Fruit fly (Drosophila melanogaster) whole organism, embryonic: ENCODE data around the gene CG32066.

Experiments
- Adf1 ChIP-seq: fragments of 200-800 bp; sonication (Bioruptor generic); IDR thresholded peaks from 2 replicates; pipeline ENCODE4 v1.3.6; 2022; ENCODE audit warnings: missing biosample characterization, missing genetic modification characterization
- Antp ChIP-seq: fragments of 200-800 bp; sonication (Bioruptor generic); optimal IDR thresholded peaks from 3 replicates; lab custom pipeline; 2016; ENCODE audit warnings: missing biosample characterization, missing genetic modification characterization
- Blimp-1 ChIP-seq: fragments of 200-800 bp; sonication (Bioruptor generic); optimal IDR thresholded peaks from 3 replicates; lab custom pipeline; 2018; ENCODE audit warnings: missing biosample characterization, missing genetic modification characterization, mild to moderate bottlenecking, moderate library complexity, missing genetic modification reagents
- CG10431 ChIP-seq: fragments of 200-800 bp; sonication (Bioruptor generic); optimal IDR thresholded peaks from 3 replicates; lab custom pipeline; 2018; ENCODE audit warnings: missing biosample characterization, mild to moderate bottlenecking, missing genetic modification characterization
- CG10654 ChIP-seq: fragments of 200-800 bp; sonication (Bioruptor generic); optimal IDR thresholded peaks from 2 replicates; lab custom pipeline; 2016; ENCODE audit warnings: missing biosample characterization, missing genetic modification characterization
- CG10979 ChIP-seq: fragments of 200-800 bp; sonication (Bioruptor generic); optimal IDR thresholded peaks from 2 replicates; lab custom pipeline; 2018; ENCODE audit warnings: missing biosample characterization, mild to moderate bottlenecking, missing genetic modification characterization, moderate library complexity
- CG15011 ChIP-seq: fragments of 200-800 bp; sonication (Bioruptor generic); optimal IDR thresholded peaks from 3 replicates; lab custom pipeline; 2018; ENCODE audit warnings: missing biosample characterization, mild to moderate bottlenecking, missing genetic modification characterization
- CG15479 ChIP-seq: fragments of 200-800 bp; sonication (Bioruptor generic); optimal IDR thresholded peaks from 3 replicates; lab custom pipeline; 2019; ENCODE audit warnings: missing biosample characterization, mild to moderate bottlenecking, missing genetic modification characterization, moderate library complexity
- CG15601 ChIP-seq: fragments of 200-800 bp; sonication (Bioruptor generic); optimal IDR thresholded peaks from 3 replicates; lab custom pipeline; 2019; ENCODE audit warnings: missing biosample characterization, mild to moderate bottlenecking, missing genetic modification characterization, moderate library complexity
- CG1832 ChIP-seq: fragments of 200-800 bp; sonication (Bioruptor generic); optimal IDR thresholded peaks from 2 replicates; lab custom pipeline; 2017; ENCODE audit warnings: missing biosample characterization, mild to moderate bottlenecking, missing genetic modification characterization, inconsistent platforms
- CG3065 ChIP-seq: fragments of 200-800 bp; sonication (Bioruptor generic); optimal IDR thresholded peaks from 2 replicates; lab custom pipeline; 2016; ENCODE audit warnings: missing biosample characterization, missing genetic modification characterization
- CG32772 ChIP-seq: fragments of 200-800 bp; sonication (Bioruptor generic); IDR thresholded peaks from 2 replicates; pipeline ENCODE4 v1.3.6; 2022; ENCODE audit warnings: missing biosample characterization, missing genetic modification characterization
- CG42726 ChIP-seq: fragments of 200-800 bp; sonication (Bioruptor generic); IDR thresholded peaks from 2 replicates; pipeline ENCODE4 v1.3.6; 2022; ENCODE audit warnings: missing biosample characterization, missing genetic modification characterization; ENCODE audit not compliant: partially characterized antibody
- CG4282 ChIP-seq: fragments of 200-800 bp; sonication (Bioruptor generic); optimal IDR thresholded peaks from 2 replicates; lab custom pipeline; 2016; ENCODE audit warnings: missing biosample characterization, missing genetic modification characterization
- CG8388 ChIP-seq: fragments of 200-800 bp; sonication (Bioruptor generic); optimal IDR thresholded peaks from 2 replicates; lab custom pipeline; 2019; ENCODE audit warnings: missing biosample characterization, mild to moderate bottlenecking, missing genetic modification characterization, moderate library complexity
- CG9215 ChIP-seq: fragments of 200-800 bp; sonication (Bioruptor generic); IDR thresholded peaks from 2 replicates; pipeline ENCODE4 v1.3.6; 2022; ENCODE audit warnings: missing biosample characterization, missing genetic modification characterization
- CG9817 ChIP-seq: fragments of 200-800 bp; sonication (Bioruptor generic); optimal IDR thresholded peaks from 2 replicates; lab custom pipeline; 2018; ENCODE audit warnings: missing biosample characterization, mild to moderate bottlenecking, missing genetic modification characterization, moderate library complexity
- CoRest ChIP-seq: fragments of 200-800 bp; sonication (Bioruptor generic); optimal IDR thresholded peaks from 3 replicates; lab custom pipeline; 2018; ENCODE audit warnings: missing biosample characterization, mild to moderate bottlenecking, missing genetic modification characterization, moderate library complexity
- Dbx ChIP-seq: fragments of 200-800 bp; sonication (Bioruptor generic); IDR thresholded peaks from 3 replicates; pipeline ENCODE4 v1.3.6; 2022; ENCODE audit warnings: missing biosample characterization, missing genetic modification characterization
- Drgx ChIP-seq: fragments of 200-800 bp; sonication (Bioruptor generic); IDR thresholded peaks from 2 replicates; pipeline ENCODE4 v1.3.6; 2022; ENCODE audit warnings: missing biosample characterization, missing genetic modification characterization
- H2.0 ChIP-seq: fragments of 200-800 bp; sonication (Bioruptor generic); IDR thresholded peaks from 2 replicates; pipeline ENCODE4 v1.3.6; 2022; ENCODE audit warnings: missing biosample characterization, missing genetic modification characterization
- HLH54F ChIP-seq: fragments of 200-800 bp; sonication (Bioruptor generic); optimal IDR thresholded peaks from 3 replicates; lab custom pipeline; 2016; ENCODE audit warnings: missing biosample characterization, missing genetic modification characterization
- Mad ChIP-seq: fragments of 200-800 bp; sonication (Bioruptor generic); optimal IDR thresholded peaks from 2 replicates; lab custom pipeline; 2016; ENCODE audit warnings: missing biosample characterization, missing genetic modification characterization
- Neu2 ChIP-seq: fragments of 200-800 bp; sonication (Bioruptor generic); optimal IDR thresholded peaks from 3 replicates; lab custom pipeline; 2016; ENCODE audit warnings: missing biosample characterization, missing genetic modification characterization, borderline replicate concordance
- Oaz ChIP-seq: fragments of 200-800 bp; sonication (Bioruptor generic); IDR thresholded peaks from 2 replicates; pipeline ENCODE4 v1.3.6; 2022; ENCODE audit warnings: missing biosample characterization, missing genetic modification characterization
- Rfx ChIP-seq: fragments of 200-800 bp; sonication (Bioruptor generic); IDR thresholded peaks from 2 replicates; pipeline ENCODE4 v1.3.6; 2022; ENCODE audit warnings: missing biosample characterization, missing genetic modification characterization
- Six4 ChIP-seq: fragments of 200-800 bp; sonication (Bioruptor generic); optimal IDR thresholded peaks from 2 replicates; lab custom pipeline; 2016; ENCODE audit warnings: missing biosample characterization, missing genetic modification characterization
- Ssrp ChIP-seq: fragments of 200-800 bp; sonication (Bioruptor generic); optimal IDR thresholded peaks from 2 replicates; lab custom pipeline; 2018; ENCODE audit warnings: missing biosample characterization, mild to moderate bottlenecking, missing genetic modification characterization, moderate library complexity
- Vsx1 ChIP-seq: fragments of 200-800 bp; sonication (Bioruptor generic); optimal IDR thresholded peaks from 2 replicates; lab custom pipeline; 2017; ENCODE audit warnings: missing biosample characterization, mild to moderate bottlenecking, missing genetic modification characterization, missing genetic modification reagents
- bowl ChIP-seq: fragments of 200-800 bp; sonication (Bioruptor generic); IDR thresholded peaks from 2 replicates; pipeline ENCODE4 v1.3.6; 2022; ENCODE audit warnings: missing biosample characterization, missing genetic modification characterization
- bsh ChIP-seq, 2 experiments: fragments of 200-800 bp; sonication (Bioruptor generic); optimal IDR thresholded peaks; 2 replicates each; lab custom pipeline; 2017 to 2018; ENCODE audit warnings: mild to moderate bottlenecking in 2 of 2, missing biosample characterization in 2 of 2, missing genetic modification characterization in 2 of 2, moderate library complexity in 1 of 2
- btn ChIP-seq: fragments of 200-800 bp; sonication (Bioruptor generic); optimal IDR thresholded peaks from 2 replicates; lab custom pipeline; 2016; ENCODE audit warnings: missing biosample characterization, missing genetic modification characterization
- chinmo ChIP-seq: fragments of 200-800 bp; sonication (Bioruptor generic); IDR thresholded peaks from 4 replicates; pipeline ENCODE4 v1.3.6; 2022; ENCODE audit warnings: missing biosample characterization, missing genetic modification characterization; ENCODE audit not compliant: partially characterized antibody
- eve ChIP-seq, 2 experiments: fragments of >200 bp; optimal IDR thresholded peaks; 2 replicates each; lab custom pipeline; 2017; ENCODE audit warnings: missing biosample characterization in 2 of 2, missing genetic modification characterization in 2 of 2
- ftz-f1 ChIP-seq: fragments of 200-800 bp; sonication (Bioruptor generic); optimal IDR thresholded peaks from 2 replicates; lab custom pipeline; 2016; ENCODE audit warnings: missing biosample characterization, missing genetic modification characterization
- gce ChIP-seq: fragments of 200-800 bp; sonication (Bioruptor generic); IDR thresholded peaks from 3 replicates; pipeline ENCODE4 v1.3.6; 2022; ENCODE audit warnings: missing biosample characterization, missing genetic modification characterization
- hkb ChIP-seq, 2 experiments: fragments of 200-800 bp in 1 of 2; fragments of >200 bp in 1 of 2; sonication (Bioruptor generic) in 1 of 2; IDR thresholded peaks in 1 of 2; optimal IDR thresholded peaks in 1 of 2; 2 replicates each; pipeline versions ENCODE4 v1.3.6 to Lab custom; 2017 to 2022; ENCODE audit warnings: missing biosample characterization in 1 of 2, missing genetic modification characterization in 1 of 2
- hth ChIP-seq: fragments of >200 bp; optimal IDR thresholded peaks from 2 replicates; lab custom pipeline; 2017; ENCODE audit warnings: inconsistent platforms
- jigr1 ChIP-seq: fragments of 200-800 bp; sonication (Bioruptor generic); IDR thresholded peaks from 3 replicates; pipeline ENCODE4 v1.3.6; 2022; ENCODE audit warnings: missing biosample characterization, missing genetic modification characterization
- lbe ChIP-seq: fragments of 200-800 bp; sonication (Bioruptor generic); optimal IDR thresholded peaks from 2 replicates; lab custom pipeline; 2016; ENCODE audit warnings: missing biosample characterization, mild to moderate bottlenecking, missing genetic modification characterization
- odd ChIP-seq: fragments of 200-800 bp; sonication (Bioruptor generic); optimal IDR thresholded peaks from 2 replicates; lab custom pipeline; 2017; ENCODE audit warnings: missing biosample characterization, mild to moderate bottlenecking, missing genetic modification characterization
- pfk ChIP-seq: fragments of 200-800 bp; sonication (Bioruptor generic); optimal IDR thresholded peaks from 2 replicates; lab custom pipeline; 2018; ENCODE audit warnings: missing biosample characterization, mild to moderate bottlenecking, missing genetic modification characterization, moderate library complexity
- phol ChIP-seq: fragments of 200-800 bp; sonication (Bioruptor generic); optimal IDR thresholded peaks from 3 replicates; lab custom pipeline; 2018; ENCODE audit warnings: missing biosample characterization, mild to moderate bottlenecking, missing genetic modification characterization, moderate library complexity
- salm ChIP-seq: fragments of 200-800 bp; sonication (Bioruptor generic); optimal IDR thresholded peaks from 2 replicates; lab custom pipeline; 2018; ENCODE audit warnings: missing biosample characterization, mild to moderate bottlenecking, missing genetic modification characterization
- sens-2 ChIP-seq: fragments of 200-800 bp; sonication (Bioruptor generic); IDR thresholded peaks from 2 replicates; pipeline ENCODE4 v1.3.6; 2022; ENCODE audit warnings: missing biosample characterization, missing genetic modification characterization
- sob ChIP-seq: fragments of 200-800 bp; sonication (Bioruptor generic); IDR thresholded peaks from 2 replicates; pipeline ENCODE4 v1.3.6; 2022; ENCODE audit warnings: missing biosample characterization, missing genetic modification characterization
- sr ChIP-seq: fragments of 200-800 bp; sonication (Bioruptor generic); IDR thresholded peaks from 3 replicates; pipeline ENCODE4 v1.3.6; 2022; ENCODE audit warnings: missing biosample characterization, missing genetic modification characterization
- tap ChIP-seq: fragments of 200-800 bp; optimal IDR thresholded peaks from 3 replicates; lab custom pipeline; 2019; ENCODE audit warnings: missing biosample characterization, mild to moderate bottlenecking, missing genetic modification characterization, moderate library complexity
- toy ChIP-seq: fragments of 200-800 bp; sonication (Bioruptor generic); IDR thresholded peaks from 2 replicates; pipeline ENCODE4 v1.3.6; 2022; ENCODE audit warnings: missing biosample characterization, missing genetic modification characterization
- wek ChIP-seq: fragments of 200-800 bp; sonication (Bioruptor generic); optimal IDR thresholded peaks from 3 replicates; lab custom pipeline; 2018; ENCODE audit warnings: missing biosample characterization, mild to moderate bottlenecking, missing genetic modification characterization, moderate library complexity
- zf30C ChIP-seq: fragments of 200-800 bp; sonication (Bioruptor generic); optimal IDR thresholded peaks from 3 replicates; lab custom pipeline; 2018; ENCODE audit warnings: missing biosample characterization, mild to moderate bottlenecking, missing genetic modification characterization

Gene CG32066

DNA sequence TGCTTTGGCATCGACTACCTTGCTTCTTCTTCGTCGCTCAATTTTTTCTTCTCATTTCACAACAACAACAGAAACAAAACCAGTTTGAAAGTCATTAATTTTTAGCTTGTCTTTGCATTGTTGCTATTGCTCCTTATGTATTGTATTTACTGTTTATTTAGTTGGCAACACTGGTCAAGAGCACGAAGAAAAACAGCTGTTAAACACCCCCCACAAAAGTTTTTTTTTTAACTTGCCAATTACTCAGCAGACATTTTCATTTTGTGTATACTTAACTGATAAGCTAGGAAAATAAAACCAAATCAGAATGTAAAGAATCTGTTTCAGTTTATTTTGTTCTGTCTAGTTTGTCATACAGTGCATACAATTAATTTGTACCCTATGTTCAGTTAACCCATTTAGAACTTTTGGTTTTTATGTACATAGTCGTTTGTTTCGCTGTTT lies 18.9 kb upstream of the CG32066 start (continued):
- TF ChIP-seq bsh (GFP tag; optimal IDR thresholded peaks at IDR 0.05; lab: Kevin White, UChicago) (peak in 1 of 2 experiments; percentile 34), CG10979 (tag; lab: Kevin White, UChicago) (no peak), CG8388 (peak; percentile 62), sens-2 (GFP tag; lab: Robert Waterston, UW) (no peak), CG3065 (no peak), Drgx (no peak; the same call in 1 of the 2 replicates), Oaz (GFP tag; lab: Robert Waterston, UW) (no peak), Mad (GFP tag; lab: Kevin White, UChicago) (no peak), HLH54F (GFP tag; lab: Kevin White, UChicago) (no peak), CG15601 (tag; lab: Kevin White, UChicago) (no peak), CoRest (tag; lab: Kevin White, UChicago) (peak; percentile 4), Adf1 (GFP tag; lab: Robert Waterston, UW) (no peak), odd (peak; percentile 49), jigr1 (GFP tag; lab: Robert Waterston, UW) (no peak), CG4282 (GFP tag; lab: Kevin White, UChicago) (no peak), CG1832 (GFP tag; lab: Kevin White, UChicago) (no peak), tap (tag; lab: Kevin White, UChicago) (no peak), sr (GFP tag; lab: Robert Waterston, UW) (no peak), hkb (optimal IDR thresholded peaks at IDR 0.05; lab: Kevin White, UChicago) (no peak), hkb (GFP tag; IDR thresholded peaks at IDR 0.05; lab: Robert Waterston, UW) (no peak), Neu2 (no peak), gce (GFP tag; lab: Robert Waterston, UW) (no peak), CG9817 (tag; lab: Kevin White, UChicago) (no peak), lbe (GFP tag; lab: Kevin White, UChicago) (no peak), Dbx (GFP tag; lab: Robert Waterston, UW) (no peak), CG15011 (GFP tag; lab: Kevin White, UChicago) (peak; percentile 28), CG42726 (no peak), sob (GFP tag; lab: Robert Waterston, UW) (0 out of 2 replicates have a peak, but pooled peaks have one; percentile 37), bowl (GFP tag; lab: Robert Waterston, UW) (no peak), CG10654 (GFP tag; lab: Kevin White, UChicago) (no peak), salm (tag; lab: Kevin White, UChicago) (peak; percentile 21), wek (no peak), CG10431 (no peak), Antp (GFP tag; lab: Kevin White, UChicago) (no peak), ftz-f1 (GFP tag; lab: Kevin White, UChicago) (no peak), Vsx1 (GFP tag; lab: Kevin White, UChicago) (no peak), chinmo (GFP tag; lab: Robert Waterston, UW) (no peak), CG32772 (GFP tag; lab: Robert Waterston, UW) (no peak), zf30C (no peak), pfk (GFP tag; lab: Kevin White, UChicago) (no peak), btn (no peak), hth (no peak), phol (tag; lab: Kevin White, UChicago) (no peak), Six4 (no peak), Blimp-1 (peak; percentile 38), Rfx (GFP tag; lab: Robert Waterston, UW) (0 out of 2 replicates have a peak, but pooled peaks have one; percentile 43), CG15479 (GFP tag; lab: Kevin White, UChicago) (no peak), CG9215 (GFP tag; lab: Robert Waterston, UW) (no peak), eve (GFP tag; optimal IDR thresholded peaks at IDR 0.05; lab: Kevin White, UChicago) (no peak), Ssrp (no peak), toy (no peak), H2.0 (GFP tag; lab: Robert Waterston, UW) (no peak)
